Worm (Caenorhabditis elegans) whole organism, late embryonic: ENCODE measurements around the gene math-8.

Experiments used
- ahr-1 ChIP-seq: sonication (generic microtip); optimal IDR thresholded peaks from 2 replicates; lab custom pipeline; 2016; ENCODE audit warnings: missing genetic modification characterization, missing compliant biosample characterization
- ama-1 ChIP-seq: fragments of 150-350 bp; optimal IDR thresholded peaks from 2 replicates; lab custom pipeline; 2014
- hlh-13 ChIP-seq: fragments of 200-800 bp; sonication (Bioruptor generic); optimal IDR thresholded peaks from 2 replicates; lab custom pipeline; 2018; ENCODE audit warnings: mild to moderate bottlenecking, missing genetic modification characterization, missing compliant biosample characterization
- nfya-1 ChIP-seq: sonication (generic microtip); optimal IDR thresholded peaks from 2 replicates; lab custom pipeline; 2017; ENCODE audit warnings: missing genetic modification characterization, mild to moderate bottlenecking, missing compliant biosample characterization, antibody characterized with exemption, moderate library complexity
- nhr-11 ChIP-seq: fragments of 150-350 bp; optimal IDR thresholded peaks from 2 replicates; lab custom pipeline; 2014; ENCODE audit warnings: missing biosample characterization, missing genetic modification characterization
- npax-4 ChIP-seq: sonication (generic microtip); optimal IDR thresholded peaks from 2 replicates; lab custom pipeline; 2016; ENCODE audit warnings: missing genetic modification characterization, missing compliant biosample characterization
- pha-4 ChIP-seq: fragments of 150-350 bp; optimal IDR thresholded peaks from 2 replicates; lab custom pipeline; 2018; ENCODE audit warnings: missing biosample characterization, missing genetic modification reagents, missing genetic modification characterization
- rnt-1 ChIP-seq: sonication (generic microtip); optimal IDR thresholded peaks from 2 replicates; lab custom pipeline; 2016; ENCODE audit warnings: missing genetic modification characterization, missing compliant biosample characterization
- tbx-2 ChIP-seq: sonication (generic microtip); optimal IDR thresholded peaks from 2 replicates; lab custom pipeline; 2016; ENCODE audit warnings: missing genetic modification characterization, missing compliant biosample characterization
- unc-86 ChIP-seq: sonication (generic microtip); optimal IDR thresholded peaks from 2 replicates; lab custom pipeline; 2016; ENCODE audit warnings: missing genetic modification characterization, missing compliant biosample characterization

DNA sequence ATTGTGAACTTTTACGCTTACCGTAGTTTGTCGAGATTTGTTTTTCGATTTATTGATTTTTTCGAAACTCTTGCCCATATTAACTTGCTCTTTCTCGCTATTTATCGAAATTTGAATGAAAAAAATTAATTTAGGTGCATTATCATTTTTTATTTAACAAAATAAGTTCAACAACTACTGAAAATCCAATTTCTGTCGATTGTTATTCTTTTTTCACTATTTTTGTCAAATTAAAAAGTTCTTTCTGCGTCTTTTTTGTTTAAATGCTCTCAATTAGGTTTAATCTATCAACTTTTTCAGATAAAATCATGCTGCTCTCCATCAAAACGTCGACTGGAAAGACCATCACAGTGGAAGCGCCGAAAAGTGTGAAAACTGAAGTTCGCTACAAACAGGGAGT, 37.2 kb upstream of the math-8 start, which contains the start of gene F52C6.2:
- TF ChIP-seq pha-4 (tag; lab: Kevin White, UChicago) (no peak), ama-1 (lab: Kevin White, UChicago) (no peak), nhr-11 (tag; lab: Kevin White, UChicago) (no peak), rnt-1 (tag; lab: Kevin White, UChicago) (no peak), tbx-2 (tag; lab: Kevin White, UChicago) (no peak), hlh-13 (no peak), npax-4 (tag; lab: Kevin White, UChicago) (no peak), ahr-1 (tag; lab: Kevin White, UChicago) (no peak), nfya-1 (tag; lab: Kevin White, UChicago) (no peak), unc-86 (tag; lab: Kevin White, UChicago) (no peak)
